Worm (Caenorhabditis elegans): Measurements from ENCODE around the gene col-43.

DNA sequence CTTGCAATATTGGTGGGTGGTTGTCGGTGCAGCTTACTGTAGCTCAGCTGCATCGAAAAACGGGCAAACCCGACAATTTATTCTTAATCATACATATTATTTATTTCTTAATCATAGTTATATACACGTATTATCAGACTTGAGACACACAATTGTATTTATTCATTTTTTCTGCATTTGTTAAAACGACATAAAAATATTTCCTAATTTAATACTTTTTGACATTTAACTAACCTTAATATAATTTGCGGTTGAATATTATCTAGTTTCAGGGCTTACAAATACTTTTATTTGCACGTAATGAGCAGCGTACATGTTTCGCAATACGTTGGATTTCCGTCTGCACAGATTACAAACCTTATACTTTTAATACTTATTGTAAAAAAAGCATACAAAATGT, 7.6 kb upstream of the col-43 start, which contains the start of gene str-138:
- TF ChIP-seq lsy-2 (tag; optimal IDR thresholded peaks at IDR 0.05), result no peak
- TF ChIP-seq mep-1 (tag; optimal IDR thresholded peaks at IDR 0.05), result no peak
- no peak for TF ChIP-seq unc-62 (GFP tag; optimal IDR thresholded peaks at IDR 0.05)
- no peak for TF ChIP-seq snpc-4 (tag; optimal IDR thresholded peaks at IDR 0.05)
- TF ChIP-seq elt-1 (tag; optimal IDR thresholded peaks at IDR 0.05; ENCODE audit: borderline replicate concordance, insufficient read depth), result no peak
- no peak for TF ChIP-seq sptf-1 (tag; optimal IDR thresholded peaks at IDR 0.05)
- TF ChIP-seq M03D4.4 (tag; optimal IDR thresholded peaks at IDR 0.05), result no peak
- TF ChIP-seq ceh-39 (tag; optimal IDR thresholded peaks at IDR 0.05), result no peak
- TF ChIP-seq flh-1 (GFP tag; optimal IDR thresholded peaks at IDR 0.05), result no peak
- no peak for TF ChIP-seq nhr-28 (tag; optimal IDR thresholded peaks at IDR 0.05)
- TF ChIP-seq pha-4 (tag; optimal IDR thresholded peaks at IDR 0.05), result no peak
- no peak for TF ChIP-seq elt-3 (tag; optimal IDR thresholded peaks at IDR 0.05)
